Worm (Caenorhabditis elegans) whole organism, L3 larva: ENCODE data around the gene ZC443.2.
A peak's percentile ranks its signal among the peaks of the same experiment; 100 is the strongest.

Source experiments
- R02D3.7 ChIP-seq: fragments of 150-350 bp; optimal IDR thresholded peaks from 2 replicates; lab custom pipeline; 2014; ENCODE audit warnings: missing biosample characterization, missing genetic modification characterization
- ama-1 ChIP-seq: fragments of 150-350 bp; optimal IDR thresholded peaks from 2 replicates; lab custom pipeline; 2018
- ceh-16 ChIP-seq: sonication (generic microtip); optimal IDR thresholded peaks from 2 replicates; lab custom pipeline; 2017; ENCODE audit warnings: missing biosample characterization, missing genetic modification characterization
- ceh-82 ChIP-seq: fragments of 150-350 bp; optimal IDR thresholded peaks from 2 replicates; lab custom pipeline; 2014; ENCODE audit warnings: missing biosample characterization, missing genetic modification characterization
- daf-12 ChIP-seq: fragments of 150-350 bp; optimal IDR thresholded peaks from 2 replicates; lab custom pipeline; 2014; ENCODE audit warnings: missing biosample characterization, missing genetic modification reagents, missing genetic modification characterization
- elt-1 ChIP-seq: fragments of 150-350 bp; optimal IDR thresholded peaks from 2 replicates; lab custom pipeline; 2014; ENCODE audit warnings: missing biosample characterization, missing genetic modification characterization
- elt-2 ChIP-seq: sonication (generic microtip); optimal IDR thresholded peaks from 2 replicates; lab custom pipeline; 2016; ENCODE audit warnings: missing genetic modification reagents, mild to moderate bottlenecking, missing genetic modification characterization, missing compliant biosample characterization
- elt-3 ChIP-seq, 3 experiments: fragments of 150-350 bp in 1 of 3; sonication (generic microtip) in 2 of 3; optimal IDR thresholded peaks; 2 replicates in 2 of 3; 4 replicates in 1 of 3; lab custom pipeline; 2014 to 2017; ENCODE audit warnings: missing biosample characterization in 3 of 3, missing genetic modification characterization in 3 of 3
- eor-1 ChIP-seq, 2 experiments: fragments of 150-350 bp; optimal IDR thresholded peaks; 2 replicates each; lab custom pipeline; 2014 to 2018; ENCODE audit warnings: missing biosample characterization in 2 of 2, missing genetic modification characterization in 2 of 2
- fkh-10 ChIP-seq: sonication (generic microtip); optimal IDR thresholded peaks from 2 replicates; lab custom pipeline; 2017; ENCODE audit warnings: missing biosample characterization, missing genetic modification reagents, missing genetic modification characterization
- fkh-2 ChIP-seq: fragments of 150-350 bp; optimal IDR thresholded peaks from 2 replicates; lab custom pipeline; 2014; ENCODE audit warnings: missing biosample characterization, missing genetic modification reagents, missing genetic modification characterization
- fos-1 ChIP-seq: fragments of 150-350 bp; optimal IDR thresholded peaks from 2 replicates; lab custom pipeline; 2014; ENCODE audit warnings: missing biosample characterization, missing genetic modification characterization
- jun-1 ChIP-seq: fragments of 150-350 bp; optimal IDR thresholded peaks from 2 replicates; lab custom pipeline; 2014; ENCODE audit warnings: missing biosample characterization, missing genetic modification reagents, missing genetic modification characterization
- lsy-12 ChIP-seq: sonication (generic microtip); optimal IDR thresholded peaks from 2 replicates; lab custom pipeline; 2016; ENCODE audit warnings: mild to moderate bottlenecking, missing genetic modification characterization, missing compliant biosample characterization
- nhr-11 ChIP-seq: fragments of 150-350 bp; optimal IDR thresholded peaks from 2 replicates; lab custom pipeline; 2014; ENCODE audit warnings: missing biosample characterization, missing genetic modification characterization
- nhr-12 ChIP-seq: fragments of 150-350 bp; optimal IDR thresholded peaks from 2 replicates; lab custom pipeline; 2014; ENCODE audit warnings: missing biosample characterization, missing genetic modification characterization
- nhr-23 ChIP-seq: fragments of 150-350 bp; optimal IDR thresholded peaks from 2 replicates; lab custom pipeline; 2014; ENCODE audit warnings: missing biosample characterization, missing genetic modification reagents, missing genetic modification characterization
- nhr-237 ChIP-seq: fragments of 150-350 bp; optimal IDR thresholded peaks from 2 replicates; lab custom pipeline; 2014; ENCODE audit warnings: missing biosample characterization, missing genetic modification characterization
- nhr-76 ChIP-seq: fragments of 150-350 bp; sonication (generic microtip); optimal IDR thresholded peaks from 5 replicates; lab custom pipeline; 2014; ENCODE audit warnings: missing biosample characterization, missing genetic modification characterization
- nhr-77 ChIP-seq: fragments of 150-350 bp; optimal IDR thresholded peaks from 2 replicates; lab custom pipeline; 2014; ENCODE audit warnings: missing biosample characterization, missing genetic modification characterization
- pha-4 ChIP-seq: fragments of 150-350 bp; optimal IDR thresholded peaks from 2 replicates; lab custom pipeline; 2014; ENCODE audit warnings: missing biosample characterization, missing genetic modification reagents, missing genetic modification characterization
- pqm-1 ChIP-seq: fragments of 150-350 bp; optimal IDR thresholded peaks from 2 replicates; lab custom pipeline; 2017; ENCODE audit warnings: missing biosample characterization, missing genetic modification characterization, inconsistent platforms
- sea-2 ChIP-seq: fragments of 150-350 bp; sonication (generic microtip); optimal IDR thresholded peaks from 4 replicates; lab custom pipeline; 2014; ENCODE audit warnings: missing biosample characterization, missing genetic modification reagents, missing genetic modification characterization
- skn-1 ChIP-seq: fragments of 150-350 bp; optimal IDR thresholded peaks from 2 replicates; lab custom pipeline; 2014; ENCODE audit warnings: missing biosample characterization, missing genetic modification characterization
- snpc-4 ChIP-seq: fragments of 150-350 bp; optimal IDR thresholded peaks from 2 replicates; lab custom pipeline; 2014; ENCODE audit warnings: missing biosample characterization, missing genetic modification characterization
- unc-39 ChIP-seq: sonication (generic microtip); optimal IDR thresholded peaks from 4 replicates; lab custom pipeline; 2017; ENCODE audit warnings: missing biosample characterization, missing genetic modification characterization
- unc-62 ChIP-seq: fragments of 150-350 bp; sonication (generic microtip); optimal IDR thresholded peaks from 4 replicates; lab custom pipeline; 2014; ENCODE audit warnings: missing biosample characterization, missing genetic modification reagents, missing genetic modification characterization
- zag-1 ChIP-seq: fragments of 150-350 bp; optimal IDR thresholded peaks from 2 replicates; lab custom pipeline; 2014; ENCODE audit warnings: missing biosample characterization, missing genetic modification characterization
- ztf-11 ChIP-seq: fragments of 150-350 bp; optimal IDR thresholded peaks from 2 replicates; lab custom pipeline; 2014; ENCODE audit warnings: missing biosample characterization, missing genetic modification characterization
- ztf-4 ChIP-seq: fragments of 150-350 bp; optimal IDR thresholded peaks from 2 replicates; lab custom pipeline; 2014; ENCODE audit warnings: missing biosample characterization, missing genetic modification characterization

ZC443.2 gene

ce11 chrV:12797992-12798391 lies 13.0 kb downstream of the ZC443.2 start, which contains the start of gene ugt-6:
Gene ugt-6 (minus strand): TSS chrV:12798224.
- no peak for TF ChIP-seq ztf-11 (tag; lab: Kevin White, UChicago)
- peak; percentile 22 for TF ChIP-seq elt-2 (tag; lab: Kevin White, UChicago)
- TF ChIP-seq pqm-1 (tag; lab: Kevin White, UChicago) = peak; percentile 9
- TF ChIP-seq pha-4 = no peak
- TF ChIP-seq lsy-12 (tag; lab: Kevin White, UChicago) = no peak
- TF ChIP-seq ztf-4 (tag; lab: Kevin White, UChicago) = no peak
- TF ChIP-seq fkh-2 (tag; lab: Kevin White, UChicago) = no peak

- TF ChIP-seq elt-3 (tag; optimal IDR thresholded peaks at IDR 0.05; lab: Kevin White, UChicago) = no peak
- TF ChIP-seq elt-1 (tag; lab: Kevin White, UChicago) = no peak
- TF ChIP-seq zag-1 (tag; lab: Kevin White, UChicago) = no peak
- TF ChIP-seq eor-1 (tag; optimal IDR thresholded peaks at IDR 0.05; lab: Kevin White, UChicago) = no peak
- peak; percentile 76 for TF ChIP-seq elt-2 (tag; lab: Kevin White, UChicago)
- no peak for TF ChIP-seq fkh-2 (tag; lab: Kevin White, UChicago)
- TF ChIP-seq ztf-4 (tag; lab: Kevin White, UChicago) = no peak
- TF ChIP-seq pqm-1 (tag; lab: Kevin White, UChicago) = no peak
Measured at ce11 chrV:12796908-12797490, 14.0 kb downstream of the ZC443.2 start.

- TF ChIP-seq pqm-1 (tag; lab: Kevin White, UChicago) (peak; percentile 75), elt-2 (tag; lab: Kevin White, UChicago) (peak; percentile 35), nhr-76 (tag; lab: Kevin White, UChicago) (no peak), fkh-10 (no peak)
Measured at ce11 chrV:12795927-12796326, 15.1 kb downstream of the ZC443.2 start.

- TF ChIP-seq unc-62 (GFP tag; lab: Kevin White, UChicago) (no peak), ama-1 (no peak), elt-2 (tag; lab: Kevin White, UChicago) (peak; percentile 72), pqm-1 (tag; lab: Kevin White, UChicago) (peak; percentile 85), jun-1 (tag; lab: Kevin White, UChicago) (peak; percentile 19), pha-4 (peak; percentile 20), ceh-16 (tag; lab: Kevin White, UChicago) (no peak)
Measured at ce11 chrV:12795196-12795595, 15.8 kb downstream of the ZC443.2 start, which contains the start of gene ugt-4. Gene ugt-4 (minus strand): TSS chrV:12795336.

- TF ChIP-seq nhr-12 (no peak), skn-1 (tag; lab: Kevin White, UChicago) (peak; percentile 68), zag-1 (tag; lab: Kevin White, UChicago) (no peak), ztf-4 (tag; lab: Kevin White, UChicago) (no peak), elt-2 (tag; lab: Kevin White, UChicago) (peak; percentile 52), unc-39 (tag; lab: Kevin White, UChicago) (no peak), fos-1 (tag; lab: Kevin White, UChicago) (no peak), jun-1 (tag; lab: Kevin White, UChicago) (no peak), pqm-1 (tag; lab: Kevin White, UChicago) (peak; percentile 86), snpc-4 (tag; lab: Kevin White, UChicago) (no peak), eor-1 (tag; optimal IDR thresholded peaks at IDR 0.05; lab: Kevin White, UChicago) (no peak), ama-1 (no peak), nhr-11 (tag; lab: Kevin White, UChicago) (no peak), daf-12 (tag; lab: Kevin White, UChicago) (no peak)
Measured at ce11 chrV:12792752-12793151, 18.2 kb downstream of the ZC443.2 start, which contains the start of gene ugt-5. Gene ugt-5 (minus strand): TSS chrV:12792965.

- TF ChIP-seq nhr-23 (tag; lab: Kevin White, UChicago) (no peak), nhr-77 (no peak), elt-2 (tag; lab: Kevin White, UChicago) (no peak), nhr-11 (tag; lab: Kevin White, UChicago) (no peak), ceh-82 (tag; lab: Kevin White, UChicago) (no peak), R02D3.7 (tag; lab: Kevin White, UChicago) (no peak), skn-1 (tag; lab: Kevin White, UChicago) (no peak), nhr-237 (tag; lab: Kevin White, UChicago) (no peak), sea-2 (no peak), elt-1 (tag; lab: Kevin White, UChicago) (no peak), pha-4 (no peak)
- TF ChIP-seq, all 47 proteins: peak for 0
Measured at ce11 chrV:12790188-12790587, 20.8 kb downstream of the ZC443.2 start, which contains the start of gene srbc-43. Gene srbc-43 (minus strand): TSS chrV:12790518.
